Worm (Caenorhabditis elegans): ENCODE data around the gene F58D2.4.

F58D2.4 gene

ce11 chrIV:13188959-13189358 lies at the start of gene F58D2.4:
F58D2.4 (minus strand) TSS chrIV:13189059.
- TF ChIP-seq unc-62 (GFP tag; optimal IDR thresholded peaks at IDR 0.05): no peak
- TF ChIP-seq ztf-28 (GFP tag; IDR thresholded peaks at IDR 0.05): no peak
- TF ChIP-seq ceh-27 (GFP tag; optimal IDR thresholded peaks at IDR 0.05): no peak
- TF ChIP-seq ceh-91 (GFP tag; IDR thresholded peaks at IDR 0.05): no peak
- TF ChIP-seq attf-6 (GFP tag; IDR thresholded peaks at IDR 0.05): no peak
- no peak for TF ChIP-seq tbx-9 (tag; optimal IDR thresholded peaks at IDR 0.05; ENCODE audit: borderline replicate concordance)

- no peak for TF ChIP-seq Y53F4B.3 (GFP tag; IDR thresholded peaks at IDR 0.05)
Measured at ce11 chrIV:13236485-13236884, 47.6 kb upstream of the F58D2.4 start, which contains the start of gene pwp-1. pwp-1 (minus strand) TSS chrIV:13236585.

ce11 chrIV:13231393-13231792 lies 42.5 kb upstream of the F58D2.4 start:
- TF ChIP-seq die-1 (tag; optimal IDR thresholded peaks at IDR 0.05) (no peak), madf-6 (GFP tag; IDR thresholded peaks at IDR 0.05) (no peak), K12H6.12 (tag; optimal IDR thresholded peaks at IDR 0.05) (no peak), rec-8 (tag; optimal IDR thresholded peaks at IDR 0.05) (no peak), pbrm-1 (GFP tag; IDR thresholded peaks at IDR 0.05) (no peak), tlf-1 (GFP tag; optimal IDR thresholded peaks at IDR 0.05) (no peak), snpc-1.1 (tag; optimal IDR thresholded peaks at IDR 0.05; ENCODE audit: insufficient read depth) (no peak), snpc-3.4 (tag; optimal IDR thresholded peaks at IDR 0.05) (no peak), Y53F4B.3 (GFP tag; IDR thresholded peaks at IDR 0.05) (no peak), egl-18 (GFP tag; IDR thresholded peaks at IDR 0.05) (no peak), him-1 (tag; optimal IDR thresholded peaks at IDR 0.05) (no peak), hrde-1 (tag; optimal IDR thresholded peaks at IDR 0.05; ENCODE audit: borderline replicate concordance) (no peak), hmg-20 (GFP tag; IDR thresholded peaks at IDR 0.05) (no peak)

ce11 chrIV:13221657-13222056 lies 32.8 kb upstream of the F58D2.4 start, which contains the start of gene C48D1.5:
C48D1.5 (plus strand) TSS chrIV:13221957.
- TF ChIP-seq rcor-1 (GFP tag; IDR thresholded peaks at IDR 0.05) (no peak), ztf-25 (GFP tag; IDR thresholded peaks at IDR 0.05) (no peak), Y53F4B.3 (GFP tag; IDR thresholded peaks at IDR 0.05) (no peak)

- no peak for TF ChIP-seq B0336.3 (GFP tag; IDR thresholded peaks at IDR 0.05)
- no peak for TF ChIP-seq ztf-6 (GFP tag; IDR thresholded peaks at IDR 0.05)
- no peak for TF ChIP-seq madf-6 (GFP tag; IDR thresholded peaks at IDR 0.05)
- no peak for TF ChIP-seq pbrm-1 (GFP tag; IDR thresholded peaks at IDR 0.05)
- no peak for TF ChIP-seq egl-44 (GFP tag; IDR thresholded peaks at IDR 0.05)
- no peak for TF ChIP-seq xnd-1 (tag; optimal IDR thresholded peaks at IDR 0.05)
Measured at ce11 chrIV:13220594-13220993, 31.7 kb upstream of the F58D2.4 start.

- TF ChIP-seq snpc-1.3 (tag; optimal IDR thresholded peaks at IDR 0.05; ENCODE audit: insufficient read depth): no peak
- no peak for TF ChIP-seq cebp-2 (GFP tag; IDR thresholded peaks at IDR 0.05)
- no peak for TF ChIP-seq Y95B8A.8 (GFP tag; IDR thresholded peaks at IDR 0.05)
- TF ChIP-seq Y56A3A.18 (GFP tag; IDR thresholded peaks at IDR 0.05): no peak
- no peak for TF ChIP-seq madf-6 (GFP tag; IDR thresholded peaks at IDR 0.05)
Measured at ce11 chrIV:13214466-13214865, 25.6 kb upstream of the F58D2.4 start, which contains the start of gene cho-1. cho-1 (minus strand) TSS chrIV:13214566.
